Fruit fly (Drosophila melanogaster): ENCODE measurements around the gene CG43155.
A peak's percentile ranks its signal among the peaks of the same experiment; 100 is the strongest.

CG43155 gene

DNA sequence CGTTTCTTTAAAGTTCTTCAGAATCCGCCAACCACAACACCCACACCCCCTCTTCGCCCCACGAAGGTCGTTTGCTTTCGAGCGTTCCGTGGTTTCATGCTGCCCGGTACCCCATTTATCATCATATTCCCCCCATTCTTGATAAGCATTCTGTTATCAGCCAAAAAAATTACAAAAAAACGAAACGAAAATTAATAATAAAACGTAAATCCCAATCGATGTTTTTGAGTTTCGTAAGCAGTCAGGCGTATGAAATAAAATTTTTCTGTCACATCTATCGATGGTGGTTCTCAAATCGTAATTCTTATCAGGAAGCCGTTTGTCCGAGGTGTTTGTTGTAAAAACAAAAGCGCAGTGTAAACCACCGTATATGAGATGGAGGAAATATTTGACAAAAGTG is 35.9 kb downstream of the CG43155 start (continued):
- TF ChIP-seq CG33213 (GFP tag; optimal IDR thresholded peaks at IDR 0.05) (no peak), cwo (GFP tag; optimal IDR thresholded peaks at IDR 0.05) (peak; percentile 12), esg (GFP tag; conservative IDR thresholded peaks at IDR 0.05) (no peak), Pdp1 (GFP tag; optimal IDR thresholded peaks at IDR 0.05) (peak in 1 of 2 experiments; percentile 69), CG3163 (GFP tag; optimal IDR thresholded peaks at IDR 0.05) (no peak), lab (GFP tag; optimal IDR thresholded peaks at IDR 0.05) (peak; percentile 31), CG34376 (GFP tag; optimal IDR thresholded peaks at IDR 0.05) (peak; percentile 72), bbx (GFP tag; IDR thresholded peaks at IDR 0.05; ENCODE audit: partially characterized antibody) (no peak), sug (tag; optimal IDR thresholded peaks at IDR 0.05) (peak; percentile 73), jigr1 (GFP tag; IDR thresholded peaks at IDR 0.05) (no peak), CG11696 (GFP tag; IDR thresholded peaks at IDR 0.05) (no peak), HHEX (GFP tag; optimal IDR thresholded peaks at IDR 0.05) (no peak), CG17802 (tag; optimal IDR thresholded peaks at IDR 0.05) (no peak), pb (GFP tag; optimal IDR thresholded peaks at IDR 0.05) (no peak), nerfin-1 (tag; optimal IDR thresholded peaks at IDR 0.05) (no peak), CG4360 (GFP tag; IDR thresholded peaks at IDR 0.05) (0 out of 2 replicates have a peak, but pooled peaks have one; percentile 17), CG14441 (GFP tag; IDR thresholded peaks at IDR 0.05) (0 out of 2 replicates have a peak, but pooled peaks have one; percentile 21), CG12942 (GFP tag; optimal IDR thresholded peaks at IDR 0.05) (no peak), tup (GFP tag; optimal IDR thresholded peaks at IDR 0.05) (no peak), CG10209 (GFP tag; optimal IDR thresholded peaks at IDR 0.05) (no peak), bowl (GFP tag; IDR thresholded peaks at IDR 0.05) (no peak), Hsf (GFP tag; optimal IDR thresholded peaks at IDR 0.05) (no peak), sqz (GFP tag; optimal IDR thresholded peaks at IDR 0.05) (no peak), jumu (GFP tag; optimal IDR thresholded peaks at IDR 0.05) (no peak)

DNA sequence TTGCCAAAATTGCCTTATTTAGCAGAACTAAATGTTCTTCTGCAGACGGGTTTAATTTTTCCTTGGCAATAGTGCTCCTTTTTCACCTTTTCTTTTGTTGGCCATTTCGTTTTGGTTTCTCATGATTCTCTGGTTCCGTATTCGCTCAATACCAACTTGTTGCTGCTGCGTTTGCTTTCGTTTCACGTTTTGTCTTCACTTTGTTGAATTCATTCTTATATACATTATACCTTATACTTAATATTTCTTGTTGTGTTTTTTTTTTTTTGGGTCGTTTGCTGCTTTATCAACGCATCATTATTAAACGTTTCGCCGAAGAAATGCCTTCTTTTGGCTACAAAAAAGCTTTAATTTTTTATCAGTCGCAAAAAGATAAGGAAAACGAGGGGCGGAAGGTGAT is 36.7 kb downstream of the CG43155 start:
- TF ChIP-seq lbe (GFP tag; optimal IDR thresholded peaks at IDR 0.05) (peak; percentile 14), inv (GFP tag; IDR thresholded peaks at IDR 0.05; ENCODE audit: partially characterized antibody) (no peak)

DNA sequence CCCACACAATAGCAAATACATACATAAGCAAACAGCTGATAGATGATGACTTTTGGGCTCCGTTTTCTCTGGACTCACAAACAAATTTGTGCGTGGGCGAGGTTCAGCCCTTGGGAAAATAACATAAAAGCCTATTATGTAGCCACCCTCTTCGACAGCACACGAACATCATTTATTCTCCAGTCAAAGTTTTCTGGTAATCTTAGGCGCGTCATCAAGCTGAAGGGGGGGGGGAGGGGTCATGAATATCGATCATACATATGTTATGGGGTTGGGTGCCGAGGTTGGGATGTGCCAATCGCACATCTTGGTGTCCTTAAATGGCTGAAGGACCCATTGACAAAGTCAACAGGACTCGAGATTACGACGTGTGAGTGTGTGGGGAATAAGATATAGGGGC is 38.6 kb downstream of the CG43155 start:
- peak; percentile 17 for TF ChIP-seq mirr (GFP tag; optimal IDR thresholded peaks at IDR 0.05)
- peak; percentile 59 for TF ChIP-seq onecut (GFP tag; IDR thresholded peaks at IDR 0.05)
- TF ChIP-seq fru (optimal IDR thresholded peaks at IDR 0.05): no peak
- peak in 1 of 2 experiments; percentile 35 for TF ChIP-seq Hr51 (GFP tag; optimal IDR thresholded peaks at IDR 0.05)
- no peak for TF ChIP-seq CG17361 (GFP tag; IDR thresholded peaks at IDR 0.05)
- 0 out of 3 replicates have a peak, but pooled peaks have one; percentile 23 for TF ChIP-seq sr (GFP tag; IDR thresholded peaks at IDR 0.05)
- peak; percentile 96 for TF ChIP-seq abd-A (tag; optimal IDR thresholded peaks at IDR 0.05)
- TF ChIP-seq CG18599 (GFP tag; optimal IDR thresholded peaks at IDR 0.05): peak; percentile 3
- TF ChIP-seq vnd (GFP tag; IDR thresholded peaks at IDR 0.05; ENCODE audit: partially characterized antibody): no peak
- peak in 1 of 2 experiments; percentile 22 for TF ChIP-seq crp (GFP tag; optimal IDR thresholded peaks at IDR 0.05)
- TF ChIP-seq Elba2 (GFP tag; optimal IDR thresholded peaks at IDR 0.05): no peak
- TF ChIP-seq CG10431 (GFP tag; optimal IDR thresholded peaks at IDR 0.05): no peak
- no peak for TF ChIP-seq CG11093 (GFP tag; IDR thresholded peaks at IDR 0.05)
- TF ChIP-seq CG4404 (GFP tag; IDR thresholded peaks at IDR 0.05): no peak
- TF ChIP-seq CG7839 (tag; optimal IDR thresholded peaks at IDR 0.05): no peak
- peak; percentile 80 for TF ChIP-seq CG13894 (tag; optimal IDR thresholded peaks at IDR 0.05)
- peak; percentile 34; the same call in 1 of the 2 replicates for TF ChIP-seq crol (GFP tag; IDR thresholded peaks at IDR 0.05)
- TF ChIP-seq CG11723 (GFP tag; optimal IDR thresholded peaks at IDR 0.05): no peak
- peak; percentile 10 for TF ChIP-seq scrt (GFP tag; optimal IDR thresholded peaks at IDR 0.05)
- TF ChIP-seq sima (GFP tag; optimal IDR thresholded peaks at IDR 0.05): no peak
- TF ChIP-seq Atf-2 (GFP tag; optimal IDR thresholded peaks at IDR 0.05): no peak
